Worm (Caenorhabditis elegans) whole organism, L4 larva: Measurements from ENCODE around the gene vha-18.

Experiments
- F49E8.2 ChIP-seq: sonication (generic microtip); optimal IDR thresholded peaks from 2 replicates; lab custom pipeline; 2016; ENCODE audit warnings: missing compliant biosample characterization, mild to moderate bottlenecking, missing genetic modification characterization, borderline replicate concordance
- T20F7.1 ChIP-seq: fragments of 200-800 bp; sonication (Bioruptor generic); optimal IDR thresholded peaks from 2 replicates; lab custom pipeline; 2018; ENCODE audit warnings: mild to moderate bottlenecking, missing genetic modification characterization, missing compliant biosample characterization
- Y48G9A.11 ChIP-seq: fragments of 200-800 bp; sonication (Bioruptor generic); IDR thresholded peaks from 2 replicates; pipeline ENCODE4 v1.3.6; 2022; ENCODE audit warnings: missing genetic modification reagents, missing genetic modification characterization, missing compliant biosample characterization
- Y75B8A.6 ChIP-seq: fragments of 200-800 bp; sonication (Bioruptor generic); IDR thresholded peaks from 2 replicates; pipeline ENCODE4 v1.3.6; 2022; ENCODE audit warnings: missing genetic modification reagents, missing genetic modification characterization, missing compliant biosample characterization
- ZK337.2 ChIP-seq: fragments of 200-800 bp; sonication (Bioruptor generic); IDR thresholded peaks from 2 replicates; pipeline ENCODE4 v1.3.6; 2022; ENCODE audit warnings: missing genetic modification reagents, missing genetic modification characterization, missing compliant biosample characterization
- aha-1 ChIP-seq: fragments of 150-350 bp; peaks from one replicate; lab custom pipeline; 2014; ENCODE audit warnings: missing biosample characterization, missing genetic modification characterization
- aly-2 ChIP-seq: sonication (generic microtip); optimal IDR thresholded peaks from 2 replicates; lab custom pipeline; 2018; ENCODE audit warnings: missing biosample characterization, missing genetic modification characterization
- ceh-20 ChIP-seq: fragments of 200-800 bp; sonication (Bioruptor generic); IDR thresholded peaks from 2 replicates; pipeline ENCODE4 v1.3.6; 2022; ENCODE audit warnings: missing genetic modification reagents, missing genetic modification characterization, missing compliant biosample characterization
- ceh-62 ChIP-seq: sonication (generic microtip); optimal IDR thresholded peaks from 2 replicates; lab custom pipeline; 2017; ENCODE audit warnings: missing biosample characterization, missing genetic modification characterization
- daf-16 ChIP-seq, 3 experiments: sonication (generic microtip); optimal IDR thresholded peaks; 2 replicates each; lab custom pipeline; 2016 to 2017; ENCODE audit warnings: missing genetic modification characterization in 3 of 3, missing genetic modification reagents in 3 of 3, mild to moderate bottlenecking in 2 of 3, missing compliant biosample characterization in 2 of 3, missing biosample characterization in 1 of 3, moderate library complexity in 1 of 3
- dmd-6 ChIP-seq: fragments of 200-800 bp; sonication (Bioruptor generic); IDR thresholded peaks from 2 replicates; pipeline ENCODE4 v1.3.6; 2022; ENCODE audit warnings: missing genetic modification reagents, missing genetic modification characterization, missing compliant biosample characterization
- duxl-1 ChIP-seq: sonication (generic microtip); optimal IDR thresholded peaks from 2 replicates; lab custom pipeline; 2016; ENCODE audit warnings: mild to moderate bottlenecking, missing genetic modification characterization, moderate library complexity, missing compliant biosample characterization; ENCODE audit not compliant: poor library complexity
- dve-1 ChIP-seq: sonication (generic microtip); optimal IDR thresholded peaks from 2 replicates; lab custom pipeline; 2017; ENCODE audit warnings: antibody characterized with exemption, mild to moderate bottlenecking, missing genetic modification characterization, missing compliant biosample characterization; ENCODE audit not compliant: insufficient read depth
- hlh-11 ChIP-seq: fragments of 200-800 bp; sonication (Bioruptor generic); optimal IDR thresholded peaks from 2 replicates; lab custom pipeline; 2018; ENCODE audit warnings: mild to moderate bottlenecking, missing genetic modification characterization, missing compliant biosample characterization
- hlh-30 ChIP-seq: sonication (generic microtip); optimal IDR thresholded peaks from 2 replicates; lab custom pipeline; 2017; ENCODE audit warnings: antibody characterized with exemption, mild to moderate bottlenecking, missing genetic modification characterization, missing compliant biosample characterization; ENCODE audit not compliant: insufficient read depth
- lin-1 ChIP-seq: fragments of 200-800 bp; sonication (Bioruptor generic); IDR thresholded peaks from 2 replicates; pipeline ENCODE4 v1.3.6; 2022; ENCODE audit warnings: missing genetic modification reagents, missing genetic modification characterization, missing compliant biosample characterization
- lin-38 ChIP-seq: fragments of 200-800 bp; sonication (Bioruptor generic); IDR thresholded peaks from 2 replicates; pipeline ENCODE4 v1.3.6; 2022; ENCODE audit warnings: missing genetic modification reagents, missing genetic modification characterization, missing compliant biosample characterization
- lsy-2 ChIP-seq, 2 experiments: fragments of 150-350 bp in 1 of 2; sonication (generic microtip) in 1 of 2; optimal IDR thresholded peaks; 2 replicates each; lab custom pipeline; 2014 to 2017; ENCODE audit warnings: missing biosample characterization in 2 of 2, missing genetic modification characterization in 2 of 2
- mdl-1 ChIP-seq, 2 experiments: fragments of 150-350 bp in 1 of 2; sonication (generic microtip) in 1 of 2; optimal IDR thresholded peaks; 2 replicates each; lab custom pipeline; 2014 to 2017; ENCODE audit warnings: missing biosample characterization in 2 of 2, missing genetic modification characterization in 2 of 2
- mep-1 ChIP-seq: fragments of 150-350 bp; sonication (generic microtip); optimal IDR thresholded peaks from 3 replicates; lab custom pipeline; 2014; ENCODE audit warnings: missing biosample characterization, missing genetic modification characterization
- mes-2 ChIP-seq: sonication (generic microtip); optimal IDR thresholded peaks from 2 replicates; lab custom pipeline; 2016; ENCODE audit warnings: missing genotype, mild to moderate bottlenecking, missing genetic modification characterization, missing compliant biosample characterization; ENCODE audit not compliant: poor library complexity, severe bottlenecking
- nhr-11 ChIP-seq: fragments of 150-350 bp; optimal IDR thresholded peaks from 2 replicates; lab custom pipeline; 2014; ENCODE audit warnings: missing biosample characterization, missing genetic modification characterization
- nhr-237 ChIP-seq: sonication (generic microtip); optimal IDR thresholded peaks from 2 replicates; lab custom pipeline; 2017; ENCODE audit warnings: missing biosample characterization, missing genetic modification characterization
- nhr-28 ChIP-seq: fragments of 150-350 bp; optimal IDR thresholded peaks from 2 replicates; lab custom pipeline; 2014; ENCODE audit warnings: missing biosample characterization, missing genetic modification characterization
- nhr-48 ChIP-seq: sonication (generic microtip); optimal IDR thresholded peaks from 2 replicates; lab custom pipeline; 2016; ENCODE audit warnings: mild to moderate bottlenecking, missing genetic modification characterization, missing compliant biosample characterization
- nhr-77 ChIP-seq: fragments of 150-350 bp; optimal IDR thresholded peaks from 2 replicates; lab custom pipeline; 2014; ENCODE audit warnings: missing biosample characterization, missing genetic modification characterization
- pha-4 ChIP-seq, 2 experiments: fragments of 150-350 bp in 1 of 2; fragments of 200-800 bp in 1 of 2; sonication (Bioruptor generic) in 1 of 2; IDR thresholded peaks in 1 of 2; optimal IDR thresholded peaks in 1 of 2; 2 replicates each; pipeline versions ENCODE4 v1.3.6 to Lab custom; 2014 to 2022; ENCODE audit warnings: missing genetic modification characterization in 2 of 2, missing genetic modification reagents in 2 of 2, missing biosample characterization in 1 of 2, missing compliant biosample characterization in 1 of 2
- php-3 ChIP-seq: fragments of 200-800 bp; sonication (Bioruptor generic); IDR thresholded peaks from 2 replicates; pipeline ENCODE4 v1.3.6; 2022; ENCODE audit warnings: missing genetic modification reagents, missing genetic modification characterization, missing compliant biosample characterization
- pqm-1 ChIP-seq: sonication (generic microtip); optimal IDR thresholded peaks from 2 replicates; lab custom pipeline; 2017; ENCODE audit warnings: missing biosample characterization, missing genetic modification characterization
- snpc-1.2 ChIP-seq: fragments of 200-800 bp; sonication (Bioruptor generic); IDR thresholded peaks from 2 replicates; pipeline ENCODE4 v1.3.6; 2022; ENCODE audit warnings: missing genetic modification reagents, missing genetic modification characterization, missing compliant biosample characterization
- tra-1 ChIP-seq: fragments of 200-800 bp; sonication (Bioruptor generic); IDR thresholded peaks from 2 replicates; pipeline ENCODE4 v1.3.6; 2022; ENCODE audit warnings: missing genetic modification reagents, missing genetic modification characterization, missing compliant biosample characterization
- unc-62 ChIP-seq, 3 experiments: fragments of 150-350 bp in 1 of 3; sonication (generic microtip); optimal IDR thresholded peaks in 2 of 3; peaks in 1 of 3; 1 replicate in 1 of 3; 2 replicates in 2 of 3; lab custom pipeline; 2014 to 2017; ENCODE audit warnings: missing biosample characterization in 3 of 3, missing genetic modification characterization in 3 of 3, missing genetic modification reagents in 3 of 3, missing genotype in 1 of 3
- zfp-3 ChIP-seq: fragments of 200-800 bp; sonication (Bioruptor generic); conservative IDR thresholded peaks from 2 replicates; pipeline ENCODE4 v1.3.6; 2022; ENCODE audit warnings: missing genetic modification reagents, missing genetic modification characterization, missing compliant biosample characterization

vha-18 gene

ce11 chrV:8426210-8426609, 12.9 kb upstream of the vha-18 start:
- TF ChIP-seq aha-1 (peak; percentile 68), daf-16 (GFP tag; optimal IDR thresholded peaks at IDR 0.05; lab: Kevin White, UChicago) (no peak), daf-16 (tag; optimal IDR thresholded peaks at IDR 0.05; lab: Kevin White, UChicago) (peak; percentile 18), dve-1 (peak; percentile 6), lin-38 (GFP tag; lab: Robert Waterston, UW) (0 out of 2 replicates have a peak, but pooled peaks have one; percentile 17), lsy-2 (tag; optimal IDR thresholded peaks at IDR 0.05; lab: Kevin White, UChicago) (peak in 1 of 2 experiments; percentile 23), ceh-62 (no peak), aly-2 (tag; lab: Kevin White, UChicago) (no peak), nhr-48 (tag; lab: Kevin White, UChicago) (peak; percentile 14)
- TF ChIP-seq, all 104 proteins: peak for 6

ce11 chrV:8424840-8425814, 11.8 kb upstream of the vha-18 start:
- TF ChIP-seq pqm-1 (tag; lab: Kevin White, UChicago) = peak; percentile 53
- no peak for TF ChIP-seq nhr-11 (tag; lab: Kevin White, UChicago)
- TF ChIP-seq lin-38 (GFP tag; lab: Robert Waterston, UW) = 0 out of 2 replicates have a peak, but pooled peaks have one; percentile 5
- TF ChIP-seq ceh-20 (GFP tag; lab: Robert Waterston, UW) = 0 out of 2 replicates have a peak, but pooled peaks have one; percentile 35
- TF ChIP-seq ZK337.2 (GFP tag; lab: Robert Waterston, UW) = no peak
- TF ChIP-seq Y48G9A.11 (GFP tag; lab: Robert Waterston, UW) = peak; percentile 19; the same call in 1 of the 2 replicates
- 0 out of 2 replicates have a peak, but pooled peaks have one; percentile 36 for TF ChIP-seq snpc-1.2
- TF ChIP-seq T20F7.1 (GFP tag; lab: Kevin White, UChicago) = peak; percentile 22
- no peak for TF ChIP-seq nhr-237 (tag; lab: Kevin White, UChicago)
- TF ChIP-seq lsy-2 (tag; optimal IDR thresholded peaks at IDR 0.05; lab: Kevin White, UChicago) = peak in 1 of 2 experiments; percentile 42
- peak; percentile 46 for TF ChIP-seq nhr-48 (tag; lab: Kevin White, UChicago)
- peak; percentile 19 for TF ChIP-seq mes-2 (tag; lab: Kevin White, UChicago)
- TF ChIP-seq ceh-62 = no peak
- TF ChIP-seq dve-1 = peak; percentile 87
- peak; percentile 46; the same call in 1 of the 2 replicates for TF ChIP-seq lin-1 (GFP tag; lab: Robert Waterston, UW)
- peak; percentile 86 for TF ChIP-seq hlh-30 (tag; lab: Kevin White, UChicago)
- peak in 1 of 2 experiments; percentile 76 for TF ChIP-seq unc-62 (GFP tag; optimal IDR thresholded peaks at IDR 0.05 in 1 of 2; lab: Kevin White, UChicago)
- no peak for TF ChIP-seq unc-62 (tag; optimal IDR thresholded peaks at IDR 0.05; lab: Kevin White, UChicago)
- TF ChIP-seq pha-4 (GFP tag; IDR thresholded peaks at IDR 0.05; lab: Robert Waterston, UW) = 0 out of 2 replicates have a peak, but pooled peaks have one; percentile 13
- TF ChIP-seq pha-4 (tag; optimal IDR thresholded peaks at IDR 0.05; lab: Kevin White, UChicago) = no peak
- no peak for TF ChIP-seq duxl-1 (tag; lab: Kevin White, UChicago)
- TF ChIP-seq Y75B8A.6 (GFP tag; lab: Robert Waterston, UW) = no peak
- 0 out of 2 replicates have a peak, but pooled peaks have one; percentile 46 for TF ChIP-seq tra-1 (GFP tag; lab: Robert Waterston, UW)
- TF ChIP-seq nhr-28 (tag; lab: Kevin White, UChicago) = peak; percentile 78
- no peak for TF ChIP-seq zfp-3
- peak; percentile 39 for TF ChIP-seq mep-1 (tag; lab: Kevin White, UChicago)
- TF ChIP-seq nhr-77 (tag; lab: Kevin White, UChicago) = peak; percentile 69
- TF ChIP-seq F49E8.2 (tag; lab: Kevin White, UChicago) = peak; percentile 12
- peak; percentile 78 for TF ChIP-seq php-3 (GFP tag; lab: Robert Waterston, UW)
- TF ChIP-seq hlh-11 (tag; lab: Kevin White, UChicago) = peak; percentile 93
- peak; percentile 86 for TF ChIP-seq dmd-6 (GFP tag; lab: Robert Waterston, UW)
- TF ChIP-seq mdl-1 (tag; optimal IDR thresholded peaks at IDR 0.05; lab: Kevin White, UChicago) = peak in 1 of 2 experiments; percentile 44
- TF ChIP-seq daf-16 (GFP tag; optimal IDR thresholded peaks at IDR 0.05; lab: Kevin White, UChicago) = no peak
- peak; percentile 76 for TF ChIP-seq daf-16 (tag; optimal IDR thresholded peaks at IDR 0.05; lab: Kevin White, UChicago)
